Worm (Caenorhabditis elegans) whole organism, mixed stage, embryonic: Measurements from ENCODE around the gene lbp-4.

ENCODE experiments used
- M03D4.4 ChIP-seq: sonication (generic microtip); optimal IDR thresholded peaks from 2 replicates; lab custom pipeline; 2017; ENCODE audit warnings: mild to moderate bottlenecking, missing genetic modification characterization, missing compliant biosample characterization
- bed-3 ChIP-seq: fragments of 200-800 bp; sonication (Bioruptor generic); optimal IDR thresholded peaks from 3 replicates; lab custom pipeline; 2018; ENCODE audit warnings: mild to moderate bottlenecking, missing genetic modification characterization, moderate library complexity, missing compliant biosample characterization
- ceh-39 ChIP-seq: fragments of 150-350 bp; optimal IDR thresholded peaks from 2 replicates; lab custom pipeline; 2014; ENCODE audit warnings: missing biosample characterization, missing genetic modification characterization
- ceh-83 ChIP-seq: fragments of 200-800 bp; sonication (Bioruptor generic); optimal IDR thresholded peaks from 2 replicates; lab custom pipeline; 2018; ENCODE audit warnings: mild to moderate bottlenecking, missing genetic modification characterization, missing compliant biosample characterization
- ces-1 ChIP-seq: fragments of 150-350 bp; optimal IDR thresholded peaks from 2 replicates; lab custom pipeline; 2014; ENCODE audit warnings: missing biosample characterization, missing genetic modification reagents, missing genetic modification characterization
- drap-1 ChIP-seq: fragments of 200-800 bp; sonication (Bioruptor generic); optimal IDR thresholded peaks from 3 replicates; lab custom pipeline; 2018; ENCODE audit warnings: mild to moderate bottlenecking, missing genetic modification characterization, missing compliant biosample characterization
- elt-1 ChIP-seq: sonication (generic microtip); optimal IDR thresholded peaks from 2 replicates; lab custom pipeline; 2017; ENCODE audit warnings: missing genetic modification characterization, mild to moderate bottlenecking, missing compliant biosample characterization, antibody characterized with exemption, moderate library complexity, borderline replicate concordance; ENCODE audit not compliant: insufficient read depth
- elt-3 ChIP-seq: fragments of 150-350 bp; optimal IDR thresholded peaks from 2 replicates; lab custom pipeline; 2014; ENCODE audit warnings: missing biosample characterization, missing genetic modification characterization
- ham-2 ChIP-seq: fragments of 200-800 bp; sonication (Bioruptor generic); optimal IDR thresholded peaks from 2 replicates; lab custom pipeline; 2018; ENCODE audit warnings: mild to moderate bottlenecking, missing genetic modification characterization, missing compliant biosample characterization
- hlh-1 ChIP-seq: fragments of 150-350 bp; optimal IDR thresholded peaks from 2 replicates; lab custom pipeline; 2014; ENCODE audit warnings: missing biosample characterization, missing genetic modification reagents, missing genetic modification characterization
- lin-13 ChIP-seq: fragments of 150-350 bp; optimal IDR thresholded peaks from 2 replicates; lab custom pipeline; 2014; ENCODE audit warnings: missing biosample characterization, missing genetic modification characterization
- lin-32 ChIP-seq: fragments of 200-800 bp; sonication (Bioruptor generic); optimal IDR thresholded peaks from 2 replicates; lab custom pipeline; 2018; ENCODE audit warnings: mild to moderate bottlenecking, missing genetic modification characterization, missing compliant biosample characterization
- lsy-2 ChIP-seq: fragments of 150-350 bp; optimal IDR thresholded peaks from 2 replicates; lab custom pipeline; 2014; ENCODE audit warnings: missing biosample characterization, missing genetic modification characterization
- mab-5 ChIP-seq: fragments of 150-350 bp; optimal IDR thresholded peaks from 2 replicates; lab custom pipeline; 2014; ENCODE audit warnings: missing biosample characterization, missing genetic modification characterization
- mep-1 ChIP-seq: fragments of 150-350 bp; optimal IDR thresholded peaks from 2 replicates; lab custom pipeline; 2017; ENCODE audit warnings: missing biosample characterization, missing genetic modification reagents, missing genetic modification characterization, inconsistent platforms
- mls-2 ChIP-seq: sonication (generic microtip); optimal IDR thresholded peaks from 2 replicates; lab custom pipeline; 2016; ENCODE audit warnings: mild to moderate bottlenecking, missing genetic modification characterization, moderate library complexity, missing compliant biosample characterization
- nhr-12 ChIP-seq: fragments of 150-350 bp; optimal IDR thresholded peaks from 2 replicates; lab custom pipeline; 2014; ENCODE audit warnings: missing biosample characterization, missing genetic modification characterization
- nhr-2 ChIP-seq: fragments of 150-350 bp; optimal IDR thresholded peaks from 2 replicates; lab custom pipeline; 2014; ENCODE audit warnings: missing biosample characterization, missing genetic modification characterization
- nhr-237 ChIP-seq: fragments of 150-350 bp; optimal IDR thresholded peaks from 2 replicates; lab custom pipeline; 2014; ENCODE audit warnings: missing biosample characterization, missing genetic modification characterization
- nhr-28 ChIP-seq: fragments of 150-350 bp; optimal IDR thresholded peaks from 2 replicates; lab custom pipeline; 2014; ENCODE audit warnings: missing biosample characterization, missing genetic modification characterization
- nhr-76 ChIP-seq: sonication (generic microtip); optimal IDR thresholded peaks from 2 replicates; lab custom pipeline; 2017; ENCODE audit warnings: missing biosample characterization, missing genetic modification characterization
- pha-4 ChIP-seq: fragments of 150-350 bp; optimal IDR thresholded peaks from 2 replicates; lab custom pipeline; 2018; ENCODE audit warnings: missing biosample characterization, missing genetic modification reagents, missing genetic modification characterization
- sem-2 ChIP-seq: fragments of 200-800 bp; sonication (Bioruptor generic); optimal IDR thresholded peaks from 2 replicates; lab custom pipeline; 2018; ENCODE audit warnings: mild to moderate bottlenecking, missing genetic modification characterization, missing compliant biosample characterization
- snpc-4 ChIP-seq: fragments of 150-350 bp; optimal IDR thresholded peaks from 2 replicates; lab custom pipeline; 2014; ENCODE audit warnings: missing biosample characterization, missing genetic modification characterization
- sptf-1 ChIP-seq: sonication (generic microtip); optimal IDR thresholded peaks from 2 replicates; lab custom pipeline; 2017; ENCODE audit warnings: mild to moderate bottlenecking, missing genetic modification characterization, moderate library complexity, missing compliant biosample characterization
- unc-120 ChIP-seq: sonication (generic microtip); optimal IDR thresholded peaks from 2 replicates; lab custom pipeline; 2017; ENCODE audit warnings: missing genetic modification characterization, missing compliant biosample characterization; ENCODE audit not compliant: poor library complexity, severe bottlenecking
- unc-39 ChIP-seq: fragments of 150-350 bp; optimal IDR thresholded peaks from 2 replicates; lab custom pipeline; 2014; ENCODE audit warnings: missing biosample characterization, missing genetic modification characterization
- unc-62 ChIP-seq: fragments of 150-350 bp; optimal IDR thresholded peaks from 2 replicates; lab custom pipeline; 2014; ENCODE audit warnings: missing biosample characterization, missing genetic modification reagents, missing genetic modification characterization
- zip-8 ChIP-seq: fragments of 150-350 bp; optimal IDR thresholded peaks from 2 replicates; lab custom pipeline; 2014; ENCODE audit warnings: missing biosample characterization, missing genetic modification characterization
- ztf-11 ChIP-seq: fragments of 150-350 bp; optimal IDR thresholded peaks from 2 replicates; lab custom pipeline; 2014; ENCODE audit warnings: missing biosample characterization, missing genetic modification characterization

The lbp-4 gene

ce11 chrV:7837809-7838208 is 17.4 kb downstream of the lbp-4 start, which contains the start of gene ttr-33:
TSS of gene ttr-33 (minus strand) at chrV:7837909.
- no peak for TF ChIP-seq nhr-12 (tag; lab: Kevin White, UChicago)
- no peak for TF ChIP-seq zip-8
- no peak for TF ChIP-seq ces-1 (GFP tag; lab: Kevin White, UChicago)
- TF ChIP-seq ham-2 (GFP tag; lab: Kevin White, UChicago) = no peak
- TF ChIP-seq mab-5 (tag; lab: Kevin White, UChicago) = no peak
- no peak for TF ChIP-seq lin-32
- no peak for TF ChIP-seq nhr-237 (tag; lab: Kevin White, UChicago)
- no peak for TF ChIP-seq mls-2 (tag; lab: Kevin White, UChicago)
- no peak for TF ChIP-seq M03D4.4 (tag; lab: Kevin White, UChicago)
- no peak for TF ChIP-seq hlh-1
- TF ChIP-seq mep-1 (tag; lab: Kevin White, UChicago) = no peak

- TF ChIP-seq nhr-237 (tag; lab: Kevin White, UChicago) (no peak), mab-5 (tag; lab: Kevin White, UChicago) (no peak), ces-1 (GFP tag; lab: Kevin White, UChicago) (no peak), lin-32 (no peak), elt-3 (tag; lab: Kevin White, UChicago) (no peak), unc-39 (no peak)
These were observed 19.1 kb downstream of the lbp-4 start, which contains the start of gene C37C3.12 for ce11 chrV:7839485-7839884. TSS of gene C37C3.12 (minus strand) at chrV:7839585.

ce11 chrV:7842228-7842627 is 21.9 kb downstream of the lbp-4 start, which contains the start of gene grd-8:
TSS of gene grd-8 (plus strand) at chrV:7842528.
- no peak for TF ChIP-seq nhr-28
- no peak for TF ChIP-seq drap-1 (GFP tag; lab: Kevin White, UChicago)
- TF ChIP-seq sem-2 = no peak
- TF ChIP-seq lin-32 = no peak
- TF ChIP-seq sptf-1 (tag; lab: Kevin White, UChicago) = no peak
- TF ChIP-seq unc-62 (GFP tag; lab: Kevin White, UChicago) = no peak
- no peak for TF ChIP-seq nhr-76 (tag; lab: Kevin White, UChicago)
- TF ChIP-seq ces-1 (GFP tag; lab: Kevin White, UChicago) = no peak

ce11 chrV:7847170-7847569 is 26.8 kb downstream of the lbp-4 start, which contains the start of gene memo-1:
TSS of gene memo-1 (minus strand) at chrV:7847171.
- TF ChIP-seq snpc-4 (tag; lab: Kevin White, UChicago) (no peak), M03D4.4 (tag; lab: Kevin White, UChicago) (no peak), lsy-2 (tag; lab: Kevin White, UChicago) (no peak), elt-3 (tag; lab: Kevin White, UChicago) (no peak), ceh-83 (GFP tag; lab: Kevin White, UChicago) (no peak), ham-2 (GFP tag; lab: Kevin White, UChicago) (no peak), ztf-11 (no peak), sptf-1 (tag; lab: Kevin White, UChicago) (no peak), unc-120 (tag; lab: Kevin White, UChicago) (no peak), nhr-76 (tag; lab: Kevin White, UChicago) (no peak), hlh-1 (no peak), ceh-39 (tag; lab: Kevin White, UChicago) (no peak), sem-2 (no peak)

- TF ChIP-seq nhr-237 (tag; lab: Kevin White, UChicago) = no peak
- TF ChIP-seq pha-4 (tag; lab: Kevin White, UChicago) = peak; percentile 62
- TF ChIP-seq elt-1 (tag; lab: Kevin White, UChicago) = no peak
These were observed 27.3 kb downstream of the lbp-4 start for ce11 chrV:7847687-7848086.

ce11 chrV:7848251-7848650 is 27.9 kb downstream of the lbp-4 start:
- TF ChIP-seq bed-3 (GFP tag; lab: Kevin White, UChicago) (no peak), sptf-1 (tag; lab: Kevin White, UChicago) (peak; percentile 56)
- TF ChIP-seq, all 35 proteins: peak for 1

- TF ChIP-seq lin-13 (tag; lab: Kevin White, UChicago) (no peak), snpc-4 (tag; lab: Kevin White, UChicago) (no peak), ham-2 (GFP tag; lab: Kevin White, UChicago) (no peak), pha-4 (tag; lab: Kevin White, UChicago) (no peak), ceh-83 (GFP tag; lab: Kevin White, UChicago) (no peak), ztf-11 (no peak), nhr-2 (tag; lab: Kevin White, UChicago) (no peak), nhr-28 (no peak), elt-3 (tag; lab: Kevin White, UChicago) (no peak)
These were observed 31.7 kb downstream of the lbp-4 start for ce11 chrV:7852078-7852477.
